Fruit fly (Drosophila melanogaster): ENCODE results near the gene CG32483.

The CG32483 gene

dm6 chr3L:699368-700150 lies 9.7 kb upstream of the CG32483 start:
- TF ChIP-seq psq (optimal IDR thresholded peaks at IDR 0.05) (no peak), h (optimal IDR thresholded peaks at IDR 0.05) (no peak), insv (optimal IDR thresholded peaks at IDR 0.05) (no peak), ttk (optimal IDR thresholded peaks at IDR 0.05) (no peak), Sin3A (optimal IDR thresholded peaks at IDR 0.05) (no peak), Myc (optimal IDR thresholded peaks at IDR 0.05) (no peak)

- TF ChIP-seq ttk (optimal IDR thresholded peaks at IDR 0.05) (no peak), Sin3A (optimal IDR thresholded peaks at IDR 0.05) (no peak), insv (optimal IDR thresholded peaks at IDR 0.05) (no peak), h (optimal IDR thresholded peaks at IDR 0.05) (no peak), Myc (optimal IDR thresholded peaks at IDR 0.05) (no peak), psq (optimal IDR thresholded peaks at IDR 0.05) (no peak)
Observed at dm6 chr3L:698748-699367, 9.0 kb upstream of the CG32483 start, which contains the start of gene CG13894. Gene CG13894 (minus strand): TSS chr3L:699144.

dm6 chr3L:697724-698123 lies 7.8 kb upstream of the CG32483 start:
- no peak for TF ChIP-seq h (optimal IDR thresholded peaks at IDR 0.05)
- no peak for TF ChIP-seq Sin3A (optimal IDR thresholded peaks at IDR 0.05)
- no peak for TF ChIP-seq insv (optimal IDR thresholded peaks at IDR 0.05)
- TF ChIP-seq ttk (optimal IDR thresholded peaks at IDR 0.05): no peak
- no peak for TF ChIP-seq psq (optimal IDR thresholded peaks at IDR 0.05)
- TF ChIP-seq Myc (optimal IDR thresholded peaks at IDR 0.05): no peak

- no peak for TF ChIP-seq Sin3A (optimal IDR thresholded peaks at IDR 0.05)
- no peak for TF ChIP-seq ttk (optimal IDR thresholded peaks at IDR 0.05)
- no peak for TF ChIP-seq h (optimal IDR thresholded peaks at IDR 0.05)
- no peak for TF ChIP-seq psq (optimal IDR thresholded peaks at IDR 0.05)
- TF ChIP-seq Myc (optimal IDR thresholded peaks at IDR 0.05): no peak
- no peak for TF ChIP-seq insv (optimal IDR thresholded peaks at IDR 0.05)
Observed at dm6 chr3L:697055-697427, 7.2 kb upstream of the CG32483 start.

- TF ChIP-seq Sin3A (optimal IDR thresholded peaks at IDR 0.05) (no peak), h (optimal IDR thresholded peaks at IDR 0.05) (no peak), insv (optimal IDR thresholded peaks at IDR 0.05) (no peak)
Observed at dm6 chr3L:696404-697054, 6.6 kb upstream of the CG32483 start.

- TF ChIP-seq Sin3A (optimal IDR thresholded peaks at IDR 0.05) (no peak), ttk (optimal IDR thresholded peaks at IDR 0.05) (no peak), psq (optimal IDR thresholded peaks at IDR 0.05) (no peak), h (optimal IDR thresholded peaks at IDR 0.05) (no peak), Myc (optimal IDR thresholded peaks at IDR 0.05) (no peak), insv (optimal IDR thresholded peaks at IDR 0.05) (no peak)
Observed at dm6 chr3L:695510-695909, 5.6 kb upstream of the CG32483 start.

- TF ChIP-seq h (optimal IDR thresholded peaks at IDR 0.05): no peak
- no peak for TF ChIP-seq Myc (optimal IDR thresholded peaks at IDR 0.05)
Observed at dm6 chr3L:692699-693098, 2.8 kb upstream of the CG32483 start, which contains the start of gene Vti1a. Gene Vti1a (minus strand): TSS chr3L:692919.

- no peak for TF ChIP-seq ttk (optimal IDR thresholded peaks at IDR 0.05)
- TF ChIP-seq Sin3A (optimal IDR thresholded peaks at IDR 0.05): no peak
- no peak for TF ChIP-seq psq (optimal IDR thresholded peaks at IDR 0.05)
- no peak for TF ChIP-seq Myc (optimal IDR thresholded peaks at IDR 0.05)
- TF ChIP-seq h (optimal IDR thresholded peaks at IDR 0.05): no peak
- no peak for TF ChIP-seq insv (optimal IDR thresholded peaks at IDR 0.05)
Observed at dm6 chr3L:687858-688257, 2.0 kb downstream of the CG32483 start, which contains the start of gene hiro. Gene hiro (minus strand): TSS chr3L:687958.

- TF ChIP-seq Myc (optimal IDR thresholded peaks at IDR 0.05): no peak
- TF ChIP-seq ttk (optimal IDR thresholded peaks at IDR 0.05): no peak
- TF ChIP-seq Sin3A (optimal IDR thresholded peaks at IDR 0.05): no peak
- no peak for TF ChIP-seq h (optimal IDR thresholded peaks at IDR 0.05)
- TF ChIP-seq psq (optimal IDR thresholded peaks at IDR 0.05): no peak
- no peak for TF ChIP-seq insv (optimal IDR thresholded peaks at IDR 0.05)
Observed at dm6 chr3L:685441-685804, 4.5 kb downstream of the CG32483 start, which contains the start of gene ebd1. Gene ebd1 (minus strand): TSS chr3L:685549.

- TF ChIP-seq ttk (optimal IDR thresholded peaks at IDR 0.05): no peak
Observed at dm6 chr3L:684749-685440, 5.0 kb downstream of the CG32483 start.

- no peak for TF ChIP-seq h (optimal IDR thresholded peaks at IDR 0.05)
- TF ChIP-seq psq (optimal IDR thresholded peaks at IDR 0.05): no peak
- TF ChIP-seq Myc (optimal IDR thresholded peaks at IDR 0.05): no peak
- TF ChIP-seq ttk (optimal IDR thresholded peaks at IDR 0.05): no peak
- TF ChIP-seq Sin3A (optimal IDR thresholded peaks at IDR 0.05): no peak
- TF ChIP-seq insv (optimal IDR thresholded peaks at IDR 0.05): no peak
Observed at dm6 chr3L:682420-682882, 7.4 kb downstream of the CG32483 start, which contains the start of gene CG3386. Gene CG3386 (minus strand): TSS chr3L:682470.

dm6 chr3L:681793-682369 lies 8.0 kb downstream of the CG32483 start:
- TF ChIP-seq insv (optimal IDR thresholded peaks at IDR 0.05) (no peak), h (optimal IDR thresholded peaks at IDR 0.05) (no peak), psq (optimal IDR thresholded peaks at IDR 0.05) (no peak), Myc (optimal IDR thresholded peaks at IDR 0.05) (no peak), Sin3A (optimal IDR thresholded peaks at IDR 0.05) (no peak), ttk (optimal IDR thresholded peaks at IDR 0.05) (no peak)

Data from Kc167 (cell line).